Worm (Caenorhabditis elegans) whole organism, L4/young adult: ENCODE measurements around the gene acbp-4.

ENCODE experiments used
- dao-5 ChIP-seq: sonication (generic microtip); optimal IDR thresholded peaks from 2 replicates; lab custom pipeline; 2016; ENCODE audit warnings: missing genotype, missing genetic modification characterization, moderate library complexity, missing compliant biosample characterization
- him-1 ChIP-seq: sonication (generic microtip); optimal IDR thresholded peaks from 2 replicates; lab custom pipeline; 2016; ENCODE audit warnings: missing genotype, missing genetic modification reagents, missing genetic modification characterization, missing compliant biosample characterization

- TF ChIP-seq him-1 (tag; lab: Kevin White, UChicago) (no peak), dao-5 (no peak)
These were observed 23.1 kb downstream of the acbp-4 start, which contains the start of gene pho-5 for ce11 chrIII:7285783-7286182.
